Worm (Caenorhabditis elegans): Measurements from ENCODE around the gene Y62H9A.3.

ce11 chrX:11837378-11837777 lies 42.4 kb downstream of the Y62H9A.3 start, which contains the start of gene taf-7.1:
- no peak for TF ChIP-seq dmd-6 (GFP tag; IDR thresholded peaks at IDR 0.05)
- no peak for TF ChIP-seq daf-12 (tag; optimal IDR thresholded peaks at IDR 0.05)
- TF ChIP-seq duxl-1 (tag; optimal IDR thresholded peaks at IDR 0.05; ENCODE audit: poor library complexity), result no peak
- no peak for TF ChIP-seq nhr-42 (GFP tag; IDR thresholded peaks at IDR 0.05)
- TF ChIP-seq saeg-2 (GFP tag; IDR thresholded peaks at IDR 0.05), result no peak
- no peak for TF ChIP-seq ama-1 (optimal IDR thresholded peaks at IDR 0.05)
- no peak for TF ChIP-seq mep-1 (tag; optimal IDR thresholded peaks at IDR 0.05)
- TF ChIP-seq nhr-77 (tag; optimal IDR thresholded peaks at IDR 0.05), result no peak
- TF ChIP-seq aly-2 (tag; optimal IDR thresholded peaks at IDR 0.05), result no peak
- TF ChIP-seq unc-39 (tag; optimal IDR thresholded peaks at IDR 0.05), result no peak
